Worm (Caenorhabditis elegans) whole organism, L4 larva: ENCODE measurements around the gene lips-10.

ENCODE experiments used
- F26F4.8 ChIP-seq: fragments of 200-800 bp; sonication (Bioruptor generic); conservative IDR thresholded peaks from 2 replicates; pipeline ENCODE4 v1.3.6; 2022; ENCODE audit warnings: missing genetic modification characterization, missing compliant biosample characterization
- F37D6.2 ChIP-seq: sonication (generic microtip); optimal IDR thresholded peaks from 2 replicates; lab custom pipeline; 2016; ENCODE audit warnings: mild to moderate bottlenecking, missing genetic modification characterization, missing compliant biosample characterization
- F44E2.7 ChIP-seq: fragments of 200-800 bp; sonication (Bioruptor generic); IDR thresholded peaks from 2 replicates; pipeline ENCODE4 v2.1.2; 2022; ENCODE audit warnings: missing genetic modification characterization, missing compliant biosample characterization
- ZK337.2 ChIP-seq: fragments of 200-800 bp; sonication (Bioruptor generic); IDR thresholded peaks from 2 replicates; pipeline ENCODE4 v1.3.6; 2022; ENCODE audit warnings: missing genetic modification reagents, missing genetic modification characterization, missing compliant biosample characterization
- ZK546.5 ChIP-seq, 2 experiments: sonication (generic microtip); optimal IDR thresholded peaks; 2 replicates each; lab custom pipeline; 2017; ENCODE audit warnings: missing biosample characterization in 2 of 2, missing genetic modification characterization in 2 of 2
- ama-1 ChIP-seq: fragments of 150-350 bp; optimal IDR thresholded peaks from 2 replicates; lab custom pipeline; 2014; ENCODE audit warnings: inconsistent platforms, mixed read lengths
- arid-1 ChIP-seq: fragments of 200-800 bp; sonication (Bioruptor generic); conservative IDR thresholded peaks from 2 replicates; pipeline ENCODE4 v1.3.6; 2022; ENCODE audit warnings: missing genetic modification reagents, missing genetic modification characterization, missing compliant biosample characterization
- ceh-62 ChIP-seq: sonication (generic microtip); optimal IDR thresholded peaks from 2 replicates; lab custom pipeline; 2017; ENCODE audit warnings: missing biosample characterization, missing genetic modification characterization
- daf-16 ChIP-seq, 3 experiments: sonication (generic microtip); optimal IDR thresholded peaks; 2 replicates each; lab custom pipeline; 2016 to 2017; ENCODE audit warnings: missing genetic modification characterization in 3 of 3, missing genetic modification reagents in 3 of 3, mild to moderate bottlenecking in 2 of 3, missing compliant biosample characterization in 2 of 3, missing biosample characterization in 1 of 3, moderate library complexity in 1 of 3
- daf-19 ChIP-seq: fragments of 200-800 bp; sonication (Bioruptor generic); conservative IDR thresholded peaks from 2 replicates; pipeline ENCODE4 v1.3.6; 2022; ENCODE audit warnings: missing genetic modification characterization, missing compliant biosample characterization
- daf-8 ChIP-seq: fragments of 200-800 bp; sonication (Bioruptor generic); IDR thresholded peaks from 2 replicates; pipeline ENCODE4 v1.3.6; 2022; ENCODE audit warnings: missing genetic modification characterization, missing compliant biosample characterization
- dmd-6 ChIP-seq: fragments of 200-800 bp; sonication (Bioruptor generic); IDR thresholded peaks from 2 replicates; pipeline ENCODE4 v1.3.6; 2022; ENCODE audit warnings: missing genetic modification reagents, missing genetic modification characterization, missing compliant biosample characterization
- dpl-1 ChIP-seq: fragments of 150-350 bp; optimal IDR thresholded peaks from 2 replicates; lab custom pipeline; 2014; ENCODE audit warnings: missing biosample characterization, missing genetic modification reagents, missing genetic modification characterization
- dve-1 ChIP-seq: sonication (generic microtip); optimal IDR thresholded peaks from 2 replicates; lab custom pipeline; 2017; ENCODE audit warnings: antibody characterized with exemption, mild to moderate bottlenecking, missing genetic modification characterization, missing compliant biosample characterization; ENCODE audit not compliant: insufficient read depth
- fos-1 ChIP-seq: fragments of 150-350 bp; optimal IDR thresholded peaks from 2 replicates; lab custom pipeline; 2014; ENCODE audit warnings: missing biosample characterization, missing genetic modification characterization
- gei-8 ChIP-seq: fragments of 200-800 bp; sonication (Bioruptor generic); optimal IDR thresholded peaks from 2 replicates; lab custom pipeline; 2018; ENCODE audit warnings: mild to moderate bottlenecking, missing genetic modification characterization, missing compliant biosample characterization
- hlh-30 ChIP-seq: sonication (generic microtip); optimal IDR thresholded peaks from 2 replicates; lab custom pipeline; 2017; ENCODE audit warnings: antibody characterized with exemption, mild to moderate bottlenecking, missing genetic modification characterization, missing compliant biosample characterization; ENCODE audit not compliant: insufficient read depth
- lim-7 ChIP-seq: fragments of 200-800 bp; sonication (Bioruptor generic); IDR thresholded peaks from 2 replicates; pipeline ENCODE4 v1.3.6; 2022; ENCODE audit warnings: missing genetic modification characterization, missing compliant biosample characterization
- lin-29 ChIP-seq: fragments of 200-800 bp; sonication (Bioruptor generic); IDR thresholded peaks from 2 replicates; pipeline ENCODE4 v1.3.6; 2022; ENCODE audit warnings: missing genetic modification reagents, missing genetic modification characterization, missing compliant biosample characterization
- lin-38 ChIP-seq: fragments of 200-800 bp; sonication (Bioruptor generic); IDR thresholded peaks from 2 replicates; pipeline ENCODE4 v1.3.6; 2022; ENCODE audit warnings: missing genetic modification reagents, missing genetic modification characterization, missing compliant biosample characterization
- madf-5 ChIP-seq, 2 experiments: fragments of 200-800 bp; sonication (Bioruptor generic); IDR thresholded peaks; 2 replicates each; pipeline ENCODE4 v1.3.6; 2022; ENCODE audit warnings: missing compliant biosample characterization in 2 of 2, missing genetic modification characterization in 2 of 2
- mxl-2 ChIP-seq: fragments of 200-800 bp; sonication (Bioruptor generic); conservative IDR thresholded peaks from 2 replicates; pipeline ENCODE4 v1.3.6; 2022; ENCODE audit warnings: missing genetic modification reagents, missing genetic modification characterization, missing compliant biosample characterization
- mxl-3 ChIP-seq: fragments of 200-800 bp; sonication (Bioruptor generic); optimal IDR thresholded peaks from 2 replicates; lab custom pipeline; 2018; ENCODE audit warnings: mild to moderate bottlenecking, missing genetic modification characterization, missing compliant biosample characterization
- nhr-102 ChIP-seq: sonication (generic microtip); optimal IDR thresholded peaks from 2 replicates; lab custom pipeline; 2016; ENCODE audit warnings: mild to moderate bottlenecking, missing genetic modification characterization, moderate library complexity, missing compliant biosample characterization
- nhr-111 ChIP-seq: fragments of 200-800 bp; sonication (Bioruptor generic); optimal IDR thresholded peaks from 2 replicates; lab custom pipeline; 2018; ENCODE audit warnings: mild to moderate bottlenecking, missing genetic modification characterization, missing compliant biosample characterization
- nhr-237 ChIP-seq: sonication (generic microtip); optimal IDR thresholded peaks from 2 replicates; lab custom pipeline; 2017; ENCODE audit warnings: missing biosample characterization, missing genetic modification characterization
- nhr-41 ChIP-seq: fragments of 200-800 bp; sonication (Bioruptor generic); IDR thresholded peaks from 2 replicates; pipeline ENCODE4 v1.3.6; 2022; ENCODE audit warnings: missing genetic modification reagents, missing genetic modification characterization, missing compliant biosample characterization
- nhr-6 ChIP-seq: fragments of 150-350 bp; optimal IDR thresholded peaks from 2 replicates; lab custom pipeline; 2014; ENCODE audit warnings: missing biosample characterization, missing genetic modification characterization
- nhr-77 ChIP-seq: fragments of 150-350 bp; optimal IDR thresholded peaks from 2 replicates; lab custom pipeline; 2014; ENCODE audit warnings: missing biosample characterization, missing genetic modification characterization
- skn-1 ChIP-seq: fragments of 150-350 bp; optimal IDR thresholded peaks from 2 replicates; lab custom pipeline; 2014; ENCODE audit warnings: missing biosample characterization, missing genetic modification characterization
- spr-3 ChIP-seq: fragments of 200-800 bp; sonication (Bioruptor generic); optimal IDR thresholded peaks from 2 replicates; lab custom pipeline; 2018; ENCODE audit warnings: mild to moderate bottlenecking, missing genetic modification characterization, missing compliant biosample characterization
- tag-97 ChIP-seq: fragments of 200-800 bp; sonication (Bioruptor generic); IDR thresholded peaks from 2 replicates; pipeline ENCODE4 v1.3.6; 2022; ENCODE audit warnings: missing genetic modification characterization, missing compliant biosample characterization
- tra-1 ChIP-seq: fragments of 200-800 bp; sonication (Bioruptor generic); IDR thresholded peaks from 2 replicates; pipeline ENCODE4 v1.3.6; 2022; ENCODE audit warnings: missing genetic modification reagents, missing genetic modification characterization, missing compliant biosample characterization
- unc-130 ChIP-seq: sonication (generic microtip); optimal IDR thresholded peaks from 2 replicates; lab custom pipeline; 2016; ENCODE audit warnings: missing genetic modification reagents, missing genetic modification characterization, missing compliant biosample characterization
- zip-2 ChIP-seq: fragments of 150-350 bp; optimal IDR thresholded peaks from 2 replicates; lab custom pipeline; 2014; ENCODE audit warnings: missing biosample characterization, missing genetic modification characterization
- ztf-11 ChIP-seq: fragments of 150-350 bp; optimal IDR thresholded peaks from 2 replicates; lab custom pipeline; 2014; ENCODE audit warnings: missing biosample characterization, missing genetic modification characterization

lips-10 gene

ce11 chrII:8454513-8454912 is 15.5 kb downstream of the lips-10 start, which contains the start of gene F22B5.5:
TSS of gene F22B5.5 (minus strand) at chrII:8454613.
- TF ChIP-seq ztf-11 (tag; lab: Kevin White, UChicago), result no peak
- no peak for TF ChIP-seq F26F4.8
- no peak for TF ChIP-seq nhr-77
- no peak for TF ChIP-seq ceh-62 (tag; lab: Kevin White, UChicago)
- no peak for TF ChIP-seq fos-1 (tag; lab: Kevin White, UChicago)
- TF ChIP-seq F37D6.2, result no peak
- no peak for TF ChIP-seq dpl-1 (GFP tag; lab: Kevin White, UChicago)
- TF ChIP-seq tag-97 (GFP tag; lab: Robert Waterston, UW), result no peak
- no peak for TF ChIP-seq daf-8 (GFP tag; lab: Robert Waterston, UW)
- TF ChIP-seq daf-19 (GFP tag; lab: Robert Waterston, UW), result no peak
- TF ChIP-seq dve-1 (tag; lab: Kevin White, UChicago), result no peak
- no peak for TF ChIP-seq nhr-237 (tag; lab: Kevin White, UChicago)
- TF ChIP-seq hlh-30 (tag; lab: Kevin White, UChicago), result no peak
- TF ChIP-seq lim-7 (GFP tag; lab: Robert Waterston, UW), result no peak

DNA sequence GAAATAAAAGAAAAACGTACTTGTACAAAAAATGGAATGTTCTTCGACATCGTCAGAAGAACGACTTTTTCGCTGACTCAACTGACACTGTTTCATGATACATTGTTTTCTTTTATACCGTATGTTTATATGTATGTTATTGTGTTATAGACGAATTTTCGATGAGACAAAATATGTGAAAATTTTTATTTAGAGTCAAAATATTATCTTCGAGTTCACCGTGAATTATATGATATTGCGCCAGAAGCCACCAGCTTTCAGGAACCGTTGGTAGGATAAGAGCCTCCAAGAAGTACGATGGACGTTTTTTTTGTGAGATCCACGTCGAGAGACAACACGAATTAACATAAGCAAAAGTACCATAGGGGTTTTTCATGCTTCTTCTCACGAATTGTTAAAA is 17.1 kb downstream of the lips-10 start, which contains the start of gene F22B5.6:
Gene F22B5.6 (minus strand): TSS at position 101 of the 400 bp plus-strand sequence.
- TF ChIP-seq ZK546.5 (tag; optimal IDR thresholded peaks at IDR 0.05; lab: Kevin White, UChicago), result no peak
- TF ChIP-seq tra-1, result no peak
- no peak for TF ChIP-seq mxl-2 (GFP tag; lab: Robert Waterston, UW)
- TF ChIP-seq gei-8 (GFP tag; lab: Kevin White, UChicago), result no peak
- no peak for TF ChIP-seq madf-5 (GFP tag; IDR thresholded peaks at IDR 0.05; lab: Robert Waterston, UW)
- no peak for TF ChIP-seq fos-1 (tag; lab: Kevin White, UChicago)
- no peak for TF ChIP-seq ama-1 (lab: Kevin White, UChicago)
- no peak for TF ChIP-seq spr-3 (GFP tag; lab: Kevin White, UChicago)
- no peak for TF ChIP-seq daf-16 (GFP tag; optimal IDR thresholded peaks at IDR 0.05; lab: Kevin White, UChicago)
- TF ChIP-seq daf-16 (tag; optimal IDR thresholded peaks at IDR 0.05; lab: Kevin White, UChicago), result no peak
- no peak for TF ChIP-seq lin-29 (GFP tag; lab: Robert Waterston, UW)
- no peak for TF ChIP-seq mxl-3
- TF ChIP-seq nhr-111 (GFP tag; lab: Kevin White, UChicago), result no peak
- TF ChIP-seq arid-1, result no peak
- no peak for TF ChIP-seq F44E2.7 (GFP tag; lab: Robert Waterston, UW)
- TF ChIP-seq zip-2, result no peak
- TF ChIP-seq nhr-41 (GFP tag; lab: Robert Waterston, UW), result no peak
- no peak for TF ChIP-seq nhr-6
- no peak for TF ChIP-seq ZK337.2 (GFP tag; lab: Robert Waterston, UW)
- no peak for TF ChIP-seq daf-19 (GFP tag; lab: Robert Waterston, UW)
- TF ChIP-seq skn-1 (tag; lab: Kevin White, UChicago), result no peak

DNA sequence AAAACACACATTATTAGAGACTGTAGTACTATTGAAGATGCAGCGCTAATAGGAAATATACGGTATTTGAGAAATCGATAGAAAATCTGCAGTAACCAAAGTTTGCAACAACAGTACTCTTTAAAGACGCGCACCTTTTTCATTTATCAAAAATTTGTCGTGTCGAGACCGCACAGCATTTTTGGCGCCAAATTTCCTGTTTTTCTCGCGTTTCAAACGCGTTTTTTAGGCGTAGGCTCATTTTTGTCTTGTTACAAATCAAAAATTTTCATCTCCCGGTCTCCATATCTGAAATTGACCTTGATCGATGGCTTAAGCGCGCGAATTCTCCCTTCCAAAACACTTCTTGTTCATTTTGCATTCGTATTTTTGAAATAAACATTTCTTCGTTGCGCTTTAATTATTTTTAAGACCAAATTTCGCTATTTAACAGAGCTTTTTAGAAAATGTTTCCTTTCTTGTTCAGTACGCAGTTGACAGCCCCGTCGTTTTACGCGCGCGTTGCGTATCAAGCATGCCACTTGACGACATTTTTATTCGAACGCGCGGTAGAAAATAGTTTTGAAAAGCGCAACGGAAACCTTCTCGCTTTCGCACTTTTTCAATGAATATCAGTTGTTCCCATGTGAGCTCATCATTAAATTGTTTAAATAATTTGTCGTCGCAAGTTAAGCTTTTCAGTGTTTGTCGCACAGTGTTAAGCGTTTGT is 17.9 kb downstream of the lips-10 start:
- peak; percentile 21 for TF ChIP-seq unc-130 (GFP tag; lab: Kevin White, UChicago)
- 0 out of 2 replicates have a peak, but pooled peaks have one; percentile 22 for TF ChIP-seq lin-38 (GFP tag; lab: Robert Waterston, UW)
- peak; percentile 13 for TF ChIP-seq dpl-1 (GFP tag; lab: Kevin White, UChicago)
- TF ChIP-seq dmd-6 (GFP tag; lab: Robert Waterston, UW), result no peak
- TF ChIP-seq nhr-102 (tag; lab: Kevin White, UChicago), result no peak
